Worm (Caenorhabditis elegans): ENCODE data around the gene pct-1.

ce11 chrIV:8171376-8171775 is 4.9 kb upstream of the pct-1 start:
- no peak for TF ChIP-seq nhr-77 (tag; optimal IDR thresholded peaks at IDR 0.05)
- no peak for TF ChIP-seq skn-1 (tag; optimal IDR thresholded peaks at IDR 0.05)
- TF ChIP-seq ztf-11 (tag; optimal IDR thresholded peaks at IDR 0.05): no peak

Measured in whole organism, L4 larva.